Worm (Caenorhabditis elegans) whole organism, midembryonic: ENCODE measurements around the gene str-84.

Experiments used
- flt-1 ChIP-seq: fragments of 200-800 bp; sonication (Bioruptor generic); IDR thresholded peaks from 2 replicates; pipeline ENCODE4 v1.3.6; 2022; ENCODE audit warnings: missing genetic modification characterization, missing compliant biosample characterization
- med-1 ChIP-seq: sonication (generic microtip); optimal IDR thresholded peaks from 2 replicates; lab custom pipeline; 2017; ENCODE audit warnings: missing genetic modification characterization, mild to moderate bottlenecking, missing compliant biosample characterization, antibody characterized with exemption, missing genetic modification reagents; ENCODE audit not compliant: insufficient read depth
- ztf-29 ChIP-seq: fragments of 200-800 bp; sonication (Bioruptor generic); IDR thresholded peaks from 2 replicates; pipeline ENCODE4 v1.3.6; 2022; ENCODE audit warnings: missing genetic modification reagents, missing genetic modification characterization, missing compliant biosample characterization

DNA sequence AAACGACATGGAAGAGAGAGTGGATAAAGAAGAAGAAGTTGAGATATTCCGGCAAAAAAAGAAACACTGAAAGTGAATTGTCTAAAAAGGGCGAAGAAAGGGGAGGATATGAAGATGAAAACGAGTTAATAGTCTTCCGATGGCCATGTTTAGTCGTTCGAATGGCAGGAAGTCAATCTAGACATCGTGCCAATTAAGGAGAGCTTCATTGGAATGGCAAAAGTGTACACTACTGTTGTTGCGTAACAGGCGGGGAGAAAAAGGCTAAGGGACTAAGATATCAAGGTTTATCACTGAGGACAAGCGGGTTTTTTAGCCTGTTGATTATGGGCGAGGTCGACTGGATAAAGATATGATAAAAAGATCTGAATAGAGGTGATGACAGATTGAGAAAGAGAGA, 34.6 kb downstream of the str-84 start:
- TF ChIP-seq flt-1 (GFP tag; lab: Robert Waterston, UW) (no peak), med-1 (GFP tag; lab: Kevin White, UChicago) (no peak), ztf-29 (GFP tag; lab: Robert Waterston, UW) (no peak)
